Fruit fly (Drosophila melanogaster): ENCODE measurements around the gene CG6707.
A peak's percentile ranks its signal among the peaks of the same experiment; 100 is the strongest.

The CG6707 gene

DNA sequence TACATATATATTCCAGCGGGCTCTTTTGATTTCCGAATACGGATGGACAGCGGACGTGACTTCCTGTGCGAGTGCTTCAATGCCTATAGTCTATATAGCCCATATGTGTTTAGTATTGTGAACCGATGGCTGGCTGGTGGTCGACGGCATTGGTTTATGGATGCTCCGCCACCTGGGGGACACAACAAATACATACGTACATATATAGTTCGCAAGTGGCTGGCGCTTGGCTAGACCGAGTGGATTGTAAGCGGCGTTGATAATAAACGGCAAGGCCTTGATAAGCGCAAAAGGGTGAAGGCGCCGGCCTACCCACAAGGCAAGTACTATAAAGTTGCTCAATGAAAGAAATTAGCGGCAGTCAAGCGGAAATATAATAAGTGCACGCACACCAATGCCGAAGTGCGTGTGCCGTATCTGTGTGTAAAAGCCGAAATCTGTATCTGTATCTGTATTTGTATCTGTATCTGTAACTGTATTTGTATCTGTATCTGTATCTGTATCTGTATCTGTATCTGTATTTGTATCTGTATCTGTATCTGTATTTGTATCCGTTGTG, 52.3 kb downstream of the CG6707 start (continued):
- peak; percentile 31 for TF ChIP-seq twi (tag; optimal IDR thresholded peaks at IDR 0.05)
- peak; percentile 93 for TF ChIP-seq sug (tag; optimal IDR thresholded peaks at IDR 0.05)
- no peak for TF ChIP-seq CG7357 (GFP tag; IDR thresholded peaks at IDR 0.05)
- TF ChIP-seq CG15269 (tag; optimal IDR thresholded peaks at IDR 0.05) = no peak
- TF ChIP-seq sens (GFP tag) = peak; percentile 16
- TF ChIP-seq CG17912 (GFP tag; optimal IDR thresholded peaks at IDR 0.05) = no peak
- TF ChIP-seq jing (GFP tag; optimal IDR thresholded peaks at IDR 0.05) = no peak
- no peak for TF ChIP-seq MTF-1 (GFP tag; optimal IDR thresholded peaks at IDR 0.05; ENCODE audit: borderline replicate concordance)
- no peak for TF ChIP-seq grn (GFP tag; optimal IDR thresholded peaks at IDR 0.05)
- no peak for TF ChIP-seq CG12155 (GFP tag; optimal IDR thresholded peaks at IDR 0.05)

Measured in whole organism, embryonic.